Fruit fly (Drosophila melanogaster) whole organism, embryonic: ENCODE measurements around the gene CG16727.

ENCODE experiments used
- ATbp ChIP-seq: fragments of 200-800 bp; sonication (Bioruptor generic); optimal IDR thresholded peaks from 2 replicates; lab custom pipeline; 2017; ENCODE audit warnings: missing biosample characterization, mild to moderate bottlenecking, missing genetic modification characterization, missing genetic modification reagents
- Aef1 ChIP-seq: fragments of 200-800 bp; sonication (Bioruptor generic); IDR thresholded peaks from 3 replicates; pipeline ENCODE4 v1.3.6; 2022; ENCODE audit warnings: missing biosample characterization, missing genetic modification characterization
- Atf3 ChIP-seq: fragments of 200-800 bp; sonication (Bioruptor generic); optimal IDR thresholded peaks from 3 replicates; lab custom pipeline; 2016; ENCODE audit warnings: missing biosample characterization, missing genetic modification characterization
- CG10431 ChIP-seq: fragments of 200-800 bp; sonication (Bioruptor generic); optimal IDR thresholded peaks from 3 replicates; lab custom pipeline; 2018; ENCODE audit warnings: missing biosample characterization, mild to moderate bottlenecking, missing genetic modification characterization
- CG11456 ChIP-seq: fragments of 200-800 bp; sonication (Bioruptor generic); IDR thresholded peaks from 3 replicates; pipeline ENCODE4 v1.3.6; 2022; ENCODE audit warnings: missing biosample characterization, missing genetic modification characterization
- CG11560 ChIP-seq: fragments of 200-800 bp; sonication (Bioruptor generic); IDR thresholded peaks from 3 replicates; pipeline ENCODE4 v1.3.6; 2022; ENCODE audit warnings: missing biosample characterization, missing genetic modification characterization
- CG11723 ChIP-seq: fragments of 200-800 bp; sonication (Bioruptor generic); optimal IDR thresholded peaks from 2 replicates; lab custom pipeline; 2017; ENCODE audit warnings: missing biosample characterization, mild to moderate bottlenecking, missing genetic modification characterization
- CG12071 ChIP-seq: fragments of 200-800 bp; sonication (Bioruptor generic); optimal IDR thresholded peaks from 3 replicates; lab custom pipeline; 2018; ENCODE audit warnings: missing biosample characterization, mild to moderate bottlenecking, missing genetic modification characterization
- CG15011 ChIP-seq: fragments of 200-800 bp; sonication (Bioruptor generic); optimal IDR thresholded peaks from 3 replicates; lab custom pipeline; 2018; ENCODE audit warnings: missing biosample characterization, mild to moderate bottlenecking, missing genetic modification characterization
- CG15073 ChIP-seq: fragments of 200-800 bp; sonication (Bioruptor generic); optimal IDR thresholded peaks from 2 replicates; lab custom pipeline; 2016; ENCODE audit warnings: missing biosample characterization, missing genetic modification characterization
- CG17359 ChIP-seq: fragments of 200-800 bp; sonication (Bioruptor generic); optimal IDR thresholded peaks from 3 replicates; lab custom pipeline; 2018; ENCODE audit warnings: missing biosample characterization, mild to moderate bottlenecking, missing genetic modification characterization, moderate library complexity
- CG2202 ChIP-seq: fragments of 200-800 bp; sonication (Bioruptor generic); optimal IDR thresholded peaks from 2 replicates; lab custom pipeline; 2018; ENCODE audit warnings: missing biosample characterization, mild to moderate bottlenecking, missing genetic modification characterization
- CG32767 ChIP-seq: fragments of 200-800 bp; sonication (Bioruptor generic); IDR thresholded peaks from 2 replicates; pipeline ENCODE4 v1.3.6; 2022; ENCODE audit warnings: missing biosample characterization, missing genetic modification characterization
- CG3281 ChIP-seq: fragments of 200-800 bp; sonication (Bioruptor generic); optimal IDR thresholded peaks from 3 replicates; lab custom pipeline; 2017; ENCODE audit warnings: missing biosample characterization, mild to moderate bottlenecking, missing genetic modification characterization
- CG3838 ChIP-seq: fragments of 200-800 bp; sonication (Bioruptor generic); optimal IDR thresholded peaks from 3 replicates; lab custom pipeline; 2016; ENCODE audit warnings: missing biosample characterization, missing genetic modification characterization
- CG42726 ChIP-seq: fragments of 200-800 bp; sonication (Bioruptor generic); IDR thresholded peaks from 2 replicates; pipeline ENCODE4 v1.3.6; 2022; ENCODE audit warnings: missing biosample characterization, missing genetic modification characterization; ENCODE audit not compliant: partially characterized antibody
- CG4730 ChIP-seq: fragments of 200-800 bp; sonication (Bioruptor generic); IDR thresholded peaks from 2 replicates; pipeline ENCODE4 v1.3.6; 2022; ENCODE audit warnings: missing biosample characterization, missing genetic modification characterization
- CG5180 ChIP-seq: fragments of 200-800 bp; sonication (Bioruptor generic); optimal IDR thresholded peaks from 3 replicates; lab custom pipeline; 2017; ENCODE audit warnings: missing biosample characterization, missing genetic modification characterization, mild to moderate bottlenecking, moderate library complexity, missing genetic modification reagents
- CG6813 ChIP-seq: fragments of 200-800 bp; sonication (Bioruptor generic); optimal IDR thresholded peaks from 2 replicates; lab custom pipeline; 2017; ENCODE audit warnings: missing biosample characterization, missing genetic modification characterization, mild to moderate bottlenecking, moderate library complexity, missing genetic modification reagents
- CG6854 ChIP-seq: fragments of 200-800 bp; sonication (Bioruptor generic); optimal IDR thresholded peaks from 3 replicates; lab custom pipeline; 2017; ENCODE audit warnings: missing biosample characterization, mild to moderate bottlenecking, missing genetic modification characterization
- CG9876 ChIP-seq: fragments of 200-800 bp; sonication (Bioruptor generic); optimal IDR thresholded peaks from 2 replicates; lab custom pipeline; 2016; ENCODE audit warnings: missing biosample characterization, missing genetic modification characterization
- CTCF ChIP-seq: fragments of 200-800 bp; sonication (Bioruptor generic); optimal IDR thresholded peaks from 2 replicates; lab custom pipeline; 2017; ENCODE audit warnings: missing biosample characterization, mild to moderate bottlenecking, missing genetic modification characterization, moderate library complexity
- Dek ChIP-seq: fragments of 200-800 bp; sonication (Bioruptor generic); optimal IDR thresholded peaks from 3 replicates; lab custom pipeline; 2019; ENCODE audit warnings: missing biosample characterization, mild to moderate bottlenecking, missing genetic modification characterization, moderate library complexity
- Drgx ChIP-seq: fragments of 200-800 bp; sonication (Bioruptor generic); IDR thresholded peaks from 2 replicates; pipeline ENCODE4 v1.3.6; 2022; ENCODE audit warnings: missing biosample characterization, missing genetic modification characterization
- Fer1 ChIP-seq: fragments of 200-800 bp; sonication (Bioruptor generic); optimal IDR thresholded peaks from 2 replicates; lab custom pipeline; 2017; ENCODE audit warnings: missing biosample characterization, mild to moderate bottlenecking, missing genetic modification characterization
- H15 ChIP-seq: fragments of 200-800 bp; sonication (Bioruptor generic); IDR thresholded peaks from 3 replicates; pipeline ENCODE4 v1.3.6; 2022; ENCODE audit warnings: missing biosample characterization, missing genetic modification characterization
- Nf-YA ChIP-seq: fragments of 200-800 bp; sonication (Bioruptor generic); IDR thresholded peaks from 2 replicates; pipeline ENCODE4 v1.3.6; 2022; ENCODE audit warnings: missing biosample characterization, missing genetic modification characterization
- NfI ChIP-seq: fragments of 200-800 bp; sonication (Bioruptor generic); optimal IDR thresholded peaks from 3 replicates; lab custom pipeline; 2018; ENCODE audit warnings: missing biosample characterization, mild to moderate bottlenecking, missing genetic modification characterization, moderate library complexity
- Rfx ChIP-seq: fragments of 200-800 bp; sonication (Bioruptor generic); IDR thresholded peaks from 2 replicates; pipeline ENCODE4 v1.3.6; 2022; ENCODE audit warnings: missing biosample characterization, missing genetic modification characterization
- Spps ChIP-seq: fragments of 200-800 bp; sonication (Bioruptor generic); optimal IDR thresholded peaks from 2 replicates; lab custom pipeline; 2018; ENCODE audit warnings: missing biosample characterization, mild to moderate bottlenecking, missing genetic modification characterization
- ab ChIP-seq: fragments of 200-800 bp; sonication (Bioruptor generic); optimal IDR thresholded peaks from 2 replicates; lab custom pipeline; 2016; ENCODE audit warnings: missing biosample characterization, missing genetic modification characterization
- al ChIP-seq: fragments of 200-800 bp; sonication (Bioruptor generic); IDR thresholded peaks from 2 replicates; pipeline ENCODE4 v1.3.6; 2022; ENCODE audit warnings: missing biosample characterization, missing genetic modification characterization
- bigmax ChIP-seq: fragments of 200-800 bp; sonication (Bioruptor generic); optimal IDR thresholded peaks from 2 replicates; lab custom pipeline; 2018; ENCODE audit warnings: missing biosample characterization, mild to moderate bottlenecking, missing genetic modification characterization
- br ChIP-seq: fragments of >200 bp; optimal IDR thresholded peaks from 2 replicates; lab custom pipeline; 2017
- caup ChIP-seq: fragments of 200-800 bp; sonication (Bioruptor generic); optimal IDR thresholded peaks from 3 replicates; lab custom pipeline; 2017; ENCODE audit warnings: missing biosample characterization, mild to moderate bottlenecking, missing genetic modification characterization, moderate library complexity; ENCODE audit not compliant: severe bottlenecking
- dimm ChIP-seq: fragments of 200-800 bp; sonication (Bioruptor generic); IDR thresholded peaks from 2 replicates; pipeline ENCODE4 v1.3.6; 2022; ENCODE audit warnings: missing biosample characterization, missing genetic modification characterization
- dmrt99B ChIP-seq: fragments of 200-800 bp; sonication (Bioruptor generic); optimal IDR thresholded peaks from 2 replicates; lab custom pipeline; 2018; ENCODE audit warnings: missing biosample characterization, mild to moderate bottlenecking, missing genetic modification characterization, moderate library complexity
- en ChIP-seq: fragments of 200-800 bp; sonication (Bioruptor generic); optimal IDR thresholded peaks from 2 replicates; lab custom pipeline; 2016; ENCODE audit warnings: missing biosample characterization, missing genetic modification characterization
- her ChIP-seq: fragments of 200-800 bp; sonication (Bioruptor generic); optimal IDR thresholded peaks from 2 replicates; lab custom pipeline; 2016; ENCODE audit warnings: missing biosample characterization, missing genetic modification characterization
- hth ChIP-seq: fragments of >200 bp; optimal IDR thresholded peaks from 2 replicates; lab custom pipeline; 2017; ENCODE audit warnings: inconsistent platforms
- jumu ChIP-seq: fragments of 200-800 bp; sonication (Bioruptor generic); optimal IDR thresholded peaks from 3 replicates; lab custom pipeline; 2016; ENCODE audit warnings: missing biosample characterization, missing genetic modification characterization
- ken ChIP-seq: fragments of 200-800 bp; sonication (Bioruptor generic); IDR thresholded peaks from 3 replicates; pipeline ENCODE4 v1.3.6; 2022; ENCODE audit warnings: missing biosample characterization, missing genetic modification characterization
- peb ChIP-seq: fragments of 200-800 bp; sonication (Bioruptor generic); IDR thresholded peaks from 2 replicates; pipeline ENCODE4 v1.3.6; 2022; ENCODE audit warnings: missing biosample characterization, missing genetic modification characterization
- pita ChIP-seq: fragments of 200-800 bp; sonication (Bioruptor generic); optimal IDR thresholded peaks from 2 replicates; lab custom pipeline; 2017; ENCODE audit warnings: missing biosample characterization, mild to moderate bottlenecking, missing genetic modification characterization
- prd ChIP-seq, 3 experiments: fragments of >200 bp in 2 of 3; fragments of 200-800 bp in 1 of 3; sonication (Bioruptor generic) in 1 of 3; optimal IDR thresholded peaks in 2 of 3; IDR thresholded peaks in 1 of 3; 2 replicates in 2 of 3; 3 replicates in 1 of 3; pipeline versions ENCODE4 v1.3.6 to Lab custom; 2017 to 2022; ENCODE audit warnings: missing biosample characterization in 1 of 3, missing genetic modification characterization in 1 of 3
- sens ChIP-seq: fragments of 200-800 bp; sonication (Bioruptor generic); peaks from one replicate; lab custom pipeline; 2016; ENCODE audit warnings: missing biosample characterization, missing genetic modification characterization
- sens-2 ChIP-seq: fragments of 200-800 bp; sonication (Bioruptor generic); IDR thresholded peaks from 2 replicates; pipeline ENCODE4 v1.3.6; 2022; ENCODE audit warnings: missing biosample characterization, missing genetic modification characterization
- sisA ChIP-seq: fragments of 200-800 bp; sonication (Bioruptor generic); IDR thresholded peaks from 2 replicates; pipeline ENCODE4 v1.3.6; 2022; ENCODE audit warnings: missing biosample characterization, missing genetic modification characterization
- stwl ChIP-seq: fragments of 200-800 bp; sonication (Bioruptor generic); optimal IDR thresholded peaks from 3 replicates; lab custom pipeline; 2018; ENCODE audit warnings: missing biosample characterization, mild to moderate bottlenecking, missing genetic modification characterization, moderate library complexity
- tap ChIP-seq: fragments of 200-800 bp; optimal IDR thresholded peaks from 3 replicates; lab custom pipeline; 2019; ENCODE audit warnings: missing biosample characterization, mild to moderate bottlenecking, missing genetic modification characterization, moderate library complexity
- usp ChIP-seq: fragments of >200 bp; optimal IDR thresholded peaks from 2 replicates; lab custom pipeline; 2017; ENCODE audit warnings: missing biosample characterization, missing genetic modification characterization
- wor ChIP-seq: fragments of 200-800 bp; sonication (Bioruptor generic); IDR thresholded peaks from 2 replicates; pipeline ENCODE4 v1.3.6; 2022; ENCODE audit warnings: missing biosample characterization, missing genetic modification characterization
- zen ChIP-seq: fragments of 200-800 bp; sonication (Bioruptor generic); optimal IDR thresholded peaks from 3 replicates; lab custom pipeline; 2018; ENCODE audit warnings: missing biosample characterization, mild to moderate bottlenecking, missing genetic modification characterization, moderate library complexity

Gene CG16727

dm6 chr3R:19612908-19613431, at the start of gene CG16727:
TSS of gene CG16727 (plus strand) at chr3R:19613381.
- TF ChIP-seq her (no peak), pita (no peak), caup (GFP tag; lab: Kevin White, UChicago) (no peak), CG42726 (GFP tag; lab: Robert Waterston, UW) (no peak), CG11723 (GFP tag; lab: Kevin White, UChicago) (no peak), zen (no peak), CG9876 (GFP tag; lab: Kevin White, UChicago) (no peak), ab (GFP tag; lab: Kevin White, UChicago) (no peak), CG3281 (GFP tag; lab: Kevin White, UChicago) (peak; percentile 52), peb (GFP tag; lab: Robert Waterston, UW) (no peak), ATbp (peak; percentile 57), sisA (no peak), en (GFP tag; lab: Kevin White, UChicago) (no peak), CG15011 (peak; percentile 12), CG2202 (no peak), al (GFP tag; lab: Robert Waterston, UW) (no peak), CG3838 (no peak), bigmax (GFP tag; lab: Kevin White, UChicago) (no peak), usp (GFP tag; lab: Kevin White, UChicago) (no peak), Dek (tag; lab: Kevin White, UChicago) (no peak), CG5180 (GFP tag; lab: Kevin White, UChicago) (peak; percentile 33), dmrt99B (tag; lab: Kevin White, UChicago) (peak; percentile 26), CG32767 (GFP tag; lab: Robert Waterston, UW) (no peak), CG15073 (no peak), CG6813 (peak; percentile 31), stwl (no peak), CG17359 (peak; percentile 36), sens-2 (GFP tag; lab: Robert Waterston, UW) (no peak), CG4730 (GFP tag; lab: Robert Waterston, UW) (no peak), Fer1 (GFP tag; lab: Kevin White, UChicago) (no peak), CG10431 (GFP tag; lab: Kevin White, UChicago) (no peak), CG6854 (GFP tag; lab: Kevin White, UChicago) (peak; percentile 36), Drgx (GFP tag; lab: Robert Waterston, UW) (no peak), Aef1 (GFP tag; lab: Robert Waterston, UW) (no peak), NfI (GFP tag; lab: Kevin White, UChicago) (no peak), Atf3 (GFP tag; lab: Kevin White, UChicago) (no peak), br (lab: Kevin White, UChicago) (no peak), prd (optimal IDR thresholded peaks at IDR 0.05; lab: Kevin White, UChicago) (no peak), prd (GFP tag; IDR thresholded peaks at IDR 0.05; lab: Robert Waterston, UW) (no peak), CG11456 (no peak), sens (peak; percentile 78), CG12071 (peak; percentile 41), CTCF (GFP tag; lab: Kevin White, UChicago) (no peak), CG11560 (tag; lab: Robert Waterston, UW) (no peak), H15 (GFP tag; lab: Robert Waterston, UW) (no peak), Spps (no peak), Nf-YA (GFP tag; lab: Robert Waterston, UW) (no peak), ken (GFP tag; lab: Robert Waterston, UW) (no peak), Rfx (GFP tag; lab: Robert Waterston, UW) (0 out of 2 replicates have a peak, but pooled peaks have one; percentile 12), wor (no peak), hth (lab: Kevin White, UChicago) (no peak), jumu (GFP tag; lab: Kevin White, UChicago) (no peak), tap (peak; percentile 2), dimm (GFP tag; lab: Robert Waterston, UW) (no peak)
